Worm (Caenorhabditis elegans): ENCODE data around the gene T19H12.15.
"Not testable (repeated sequence)": the region's sequence is repeated elsewhere in the genome, so short reads cannot be mapped to it uniquely, and the experiment has no call there.

The T19H12.15 gene

DNA sequence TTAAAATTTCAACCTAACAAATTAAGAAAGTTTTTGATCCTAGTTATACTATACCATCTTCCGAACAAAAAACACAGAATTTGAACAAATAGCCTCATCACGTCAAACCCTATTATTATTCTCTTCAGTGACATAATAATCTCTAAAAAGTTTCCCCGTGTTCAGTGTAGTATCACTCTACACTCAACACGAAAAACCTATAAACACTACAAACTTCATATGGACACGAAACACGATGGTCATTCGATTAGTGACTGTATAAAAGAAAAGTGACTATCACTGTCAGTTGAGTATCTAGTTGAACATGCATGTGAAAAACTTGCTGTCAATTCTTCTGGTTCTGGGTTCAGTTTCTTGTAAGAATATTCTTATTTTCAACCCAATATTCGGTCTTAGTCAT, 24.5 kb upstream of the T19H12.15 start, which contains the start of gene ugt-8:
Gene ugt-8, plus strand, starts transcription at position 235 of the 400 bp plus-strand sequence.
- TF ChIP-seq mdl-1 (tag; optimal IDR thresholded peaks at IDR 0.05) (peak in 1 of 2 experiments; percentile 0), Y75B8A.6 (GFP tag; IDR thresholded peaks at IDR 0.05) (no peak), T26A8.4 (GFP tag; IDR thresholded peaks at IDR 0.05) (no peak), nhr-28 (tag; optimal IDR thresholded peaks at IDR 0.05) (peak; percentile 100), tag-97 (GFP tag; IDR thresholded peaks at IDR 0.05) (no peak)

DNA sequence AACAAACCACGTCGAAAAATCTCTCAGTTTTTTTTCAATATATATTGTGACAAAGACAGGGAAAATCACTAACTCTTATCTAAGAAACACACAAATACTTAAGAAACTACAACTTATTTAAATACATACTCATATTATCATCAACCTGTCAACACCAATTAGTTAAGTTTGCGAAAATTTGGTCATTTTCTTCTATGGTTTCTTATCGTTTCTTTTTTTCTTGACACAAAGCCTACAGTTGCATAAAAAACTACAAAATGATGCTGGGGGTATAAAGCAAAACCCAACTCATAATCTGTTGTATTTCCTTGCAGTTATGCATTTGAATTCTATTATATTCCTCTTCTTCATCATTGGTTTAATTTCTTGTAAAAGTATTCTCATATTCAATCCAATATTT, 21.9 kb upstream of the T19H12.15 start, which contains the start of gene ugt-67:
Gene ugt-67, plus strand, starts transcription at position 301 of the 400 bp plus-strand sequence.
- TF ChIP-seq nhr-28 (tag; optimal IDR thresholded peaks at IDR 0.05) (peak; percentile 7), nhr-77 (tag; optimal IDR thresholded peaks at IDR 0.05) (no peak)

DNA sequence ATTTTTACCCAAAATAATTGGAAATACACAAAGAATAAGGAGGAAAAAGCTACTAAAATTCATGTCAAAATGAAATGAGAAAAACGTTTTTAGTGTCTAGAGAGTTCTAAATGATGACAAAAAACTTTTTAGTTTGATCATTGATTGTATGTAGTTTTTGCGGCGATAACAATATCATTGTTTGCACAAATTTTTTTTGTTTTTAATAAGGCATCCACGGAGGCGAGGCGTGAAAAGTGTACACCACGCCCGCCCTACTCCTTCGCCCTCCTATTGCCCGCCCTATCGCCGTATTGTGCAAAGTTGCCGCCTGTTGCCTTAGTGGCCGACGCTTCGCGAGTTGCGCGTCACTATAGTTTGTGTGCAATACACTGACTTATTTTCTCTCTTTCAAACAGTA, 20.9 kb upstream of the T19H12.15 start, which contains the start of gene ugt-10:
Gene ugt-10, minus strand, starts transcription at position 101 of the 400 bp plus-strand sequence.
- peak in 1 of 2 experiments; percentile 75 for TF ChIP-seq unc-62 (GFP tag; optimal IDR thresholded peaks at IDR 0.05 in 1 of 2)
- TF ChIP-seq unc-62 (tag; optimal IDR thresholded peaks at IDR 0.05): not testable (repeated sequence)

DNA sequence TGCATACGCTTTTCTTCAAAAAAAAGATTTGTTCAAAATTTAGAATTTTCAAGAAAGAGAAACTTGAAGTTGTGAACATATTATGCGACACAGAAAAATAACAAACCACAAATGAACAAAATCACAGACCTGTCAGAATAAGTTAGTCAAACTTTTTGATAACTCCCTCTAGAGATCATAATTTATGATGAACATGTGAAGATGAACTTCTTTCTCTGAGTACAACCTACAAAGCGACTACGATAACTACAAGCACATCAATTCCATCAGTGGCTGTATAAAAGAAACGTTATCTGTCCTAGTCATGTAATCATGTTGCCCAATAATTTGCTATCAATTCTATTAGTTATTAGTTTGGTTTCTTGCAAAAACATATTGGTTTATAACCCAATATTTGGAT, 16.6 kb upstream of the T19H12.15 start, which contains the start of gene ugt-9:
Gene ugt-9, plus strand, starts transcription at position 305 of the 400 bp plus-strand sequence.
- TF ChIP-seq aha-1 (tag) (no peak), nhr-77 (tag; optimal IDR thresholded peaks at IDR 0.05) (peak; percentile 53), nhr-28 (tag; optimal IDR thresholded peaks at IDR 0.05) (peak; percentile 99), lsy-2 (tag; optimal IDR thresholded peaks at IDR 0.05) (no peak), daf-16 (GFP tag; optimal IDR thresholded peaks at IDR 0.05) (no peak), daf-16 (tag; optimal IDR thresholded peaks at IDR 0.05) (peak; percentile 17), nhr-10 (tag; optimal IDR thresholded peaks at IDR 0.05) (no peak), unc-62 (GFP tag; optimal IDR thresholded peaks at IDR 0.05 in 1 of 2) (peak in 1 of 2 experiments; percentile 84), unc-62 (tag; optimal IDR thresholded peaks at IDR 0.05) (no peak)

DNA sequence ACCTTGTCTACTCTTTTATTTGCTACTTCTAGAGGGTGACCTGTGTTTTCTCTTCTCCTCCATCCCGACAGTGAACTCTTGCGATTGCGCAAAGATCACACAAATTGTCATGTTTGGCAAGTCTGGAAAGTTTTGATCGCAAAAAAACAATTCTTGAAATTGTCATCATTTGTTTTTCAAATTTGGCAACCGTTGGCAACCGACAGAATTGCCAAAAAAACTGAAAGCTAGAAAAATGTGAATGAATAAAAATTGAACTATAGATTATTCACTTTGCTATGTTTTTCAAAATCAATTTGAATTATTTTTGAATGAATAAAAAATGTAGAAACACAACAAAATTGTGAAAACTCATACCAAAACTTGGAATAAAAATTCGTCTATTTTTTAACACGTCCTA, 15.8 kb upstream of the T19H12.15 start, which contains the start of gene ugt-11:
Gene ugt-11, minus strand, starts transcription at position 101 of the 400 bp plus-strand sequence.
- no peak for TF ChIP-seq snpc-4 (tag; optimal IDR thresholded peaks at IDR 0.05)
- TF ChIP-seq aha-1 (tag): peak; percentile 21
- no peak for TF ChIP-seq lin-38 (GFP tag; IDR thresholded peaks at IDR 0.05)
- no peak for TF ChIP-seq pqm-1 (tag; optimal IDR thresholded peaks at IDR 0.05)
- no peak for TF ChIP-seq ztf-11 (tag; optimal IDR thresholded peaks at IDR 0.05)
- no peak for TF ChIP-seq pha-4 (GFP tag; IDR thresholded peaks at IDR 0.05)
- TF ChIP-seq pha-4 (tag; optimal IDR thresholded peaks at IDR 0.05): no peak
- no peak for TF ChIP-seq Y75B8A.6 (GFP tag; IDR thresholded peaks at IDR 0.05)

DNA sequence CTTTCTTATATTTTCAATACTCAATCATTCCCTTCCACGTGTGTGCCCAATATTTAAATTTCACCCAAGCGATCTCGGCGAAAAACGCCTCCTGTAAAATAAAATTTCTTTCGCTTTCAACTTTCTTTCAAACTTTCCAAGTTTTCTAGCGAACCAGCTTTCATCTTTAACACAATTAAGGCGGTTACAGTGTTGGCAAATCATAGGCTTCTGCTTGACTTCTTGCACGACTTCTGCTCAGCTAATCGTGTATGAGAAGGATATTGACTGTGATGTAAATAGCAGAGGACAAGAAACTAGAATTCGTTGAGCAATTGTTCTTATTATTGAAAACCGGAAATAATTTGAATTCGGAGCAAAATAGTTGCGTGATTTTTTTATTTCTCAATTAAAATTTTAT, 12.2 kb upstream of the T19H12.15 start:
- no peak for TF ChIP-seq lin-13 (GFP tag; optimal IDR thresholded peaks at IDR 0.05)
- peak; percentile 60 for TF ChIP-seq lin-38 (GFP tag; IDR thresholded peaks at IDR 0.05)
- TF ChIP-seq F49E8.2 (tag; optimal IDR thresholded peaks at IDR 0.05; ENCODE audit: borderline replicate concordance): peak; percentile 30
- TF ChIP-seq unc-130 (GFP tag; optimal IDR thresholded peaks at IDR 0.05): peak; percentile 26
- no peak for TF ChIP-seq zip-2 (tag; optimal IDR thresholded peaks at IDR 0.05)

DNA sequence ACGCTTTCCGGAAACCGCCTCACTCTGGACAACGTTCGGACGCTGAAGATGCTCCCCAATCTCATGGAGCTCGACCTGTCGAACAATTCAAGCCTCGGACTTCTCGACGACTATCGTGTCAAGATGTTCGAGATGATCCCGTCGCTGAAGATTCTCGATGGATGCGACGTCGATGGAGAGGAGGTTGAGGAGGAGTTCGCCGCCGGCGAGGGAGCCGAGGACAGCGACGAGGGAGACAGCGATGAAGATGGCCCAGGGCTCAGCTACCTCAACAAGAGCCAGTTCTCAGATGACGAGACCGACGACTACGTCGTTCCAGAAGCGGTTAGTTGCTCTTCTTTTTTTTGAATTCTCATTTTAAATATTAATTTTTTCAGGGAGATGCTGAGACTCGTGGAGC, 11.6 kb upstream of the T19H12.15 start:
- no peak for TF ChIP-seq gei-8 (GFP tag; optimal IDR thresholded peaks at IDR 0.05)
- TF ChIP-seq set-16 (GFP tag; IDR thresholded peaks at IDR 0.05): peak; percentile 86
- TF ChIP-seq nhr-25 (tag; optimal IDR thresholded peaks at IDR 0.05; ENCODE audit: borderline replicate concordance, insufficient read depth): no peak

DNA sequence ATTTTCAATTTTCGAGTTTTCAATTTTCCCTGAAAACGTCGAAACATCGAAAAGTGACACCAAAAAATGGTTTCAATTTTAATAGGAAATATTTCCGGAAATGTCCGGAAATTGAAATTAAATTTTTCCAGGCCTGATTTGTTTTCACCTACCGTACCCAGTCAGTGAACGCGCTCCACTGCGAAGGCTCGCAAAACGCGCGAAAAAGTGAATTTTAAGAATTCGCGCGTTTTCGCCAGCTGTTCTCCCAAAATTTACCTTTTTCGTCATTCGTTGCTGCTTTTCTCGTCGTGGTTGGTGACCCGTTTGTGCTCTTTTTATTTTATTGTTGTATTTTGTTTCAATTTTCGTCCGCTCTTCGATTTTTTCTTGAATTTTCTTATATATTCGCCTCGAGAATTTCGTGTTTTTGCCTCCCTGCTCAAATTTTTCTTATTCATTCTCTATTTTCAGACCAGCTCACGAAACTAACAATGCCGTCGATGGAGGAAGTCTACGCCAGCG, 10.9 kb upstream of the T19H12.15 start, which contains the start of gene T19H12.2:
Gene T19H12.2, plus strand, starts transcription at position 454 of the 504 bp plus-strand sequence.
- no peak for TF ChIP-seq nhr-77 (tag; optimal IDR thresholded peaks at IDR 0.05)
- TF ChIP-seq Y5F2A.4 (GFP tag; optimal IDR thresholded peaks at IDR 0.05): no peak
- TF ChIP-seq dve-1 (tag; optimal IDR thresholded peaks at IDR 0.05; ENCODE audit: insufficient read depth): no peak
- no peak for TF ChIP-seq ceh-44 (GFP tag; IDR thresholded peaks at IDR 0.05)
- TF ChIP-seq lin-13 (GFP tag; optimal IDR thresholded peaks at IDR 0.05): peak; percentile 32
- TF ChIP-seq pqm-1 (tag; optimal IDR thresholded peaks at IDR 0.05): no peak
- peak; percentile 85 for TF ChIP-seq F49E8.2 (tag; optimal IDR thresholded peaks at IDR 0.05; ENCODE audit: borderline replicate concordance)
- TF ChIP-seq T26A8.4 (GFP tag; IDR thresholded peaks at IDR 0.05): no peak
- no peak for TF ChIP-seq zfp-3 (GFP tag; conservative IDR thresholded peaks at IDR 0.05)
- TF ChIP-seq egl-27 (tag; optimal IDR thresholded peaks at IDR 0.05): no peak
- no peak for TF ChIP-seq lin-29 (GFP tag; IDR thresholded peaks at IDR 0.05)
- no peak for TF ChIP-seq nhr-25 (tag; optimal IDR thresholded peaks at IDR 0.05; ENCODE audit: borderline replicate concordance, insufficient read depth)
- TF ChIP-seq ZK546.5 (tag; optimal IDR thresholded peaks at IDR 0.05): no peak
- no peak for TF ChIP-seq sdz-12 (GFP tag; optimal IDR thresholded peaks at IDR 0.05)
- TF ChIP-seq hlh-11 (tag; optimal IDR thresholded peaks at IDR 0.05): no peak
- no peak for TF ChIP-seq nhr-28 (tag; optimal IDR thresholded peaks at IDR 0.05)
- peak; percentile 98 for TF ChIP-seq lin-38 (GFP tag; IDR thresholded peaks at IDR 0.05)
- peak; percentile 87 for TF ChIP-seq Y48G9A.11 (GFP tag; IDR thresholded peaks at IDR 0.05)

All from whole organism, L4 larva.